Fruit fly (Drosophila melanogaster) whole organism, embryonic: ENCODE results near the gene CG33158.

Experiments
- Awh ChIP-seq: fragments of 200-800 bp; sonication (Bioruptor generic); IDR thresholded peaks from 2 replicates; pipeline ENCODE4, ENCODE4 v1.3.6; 2022; ENCODE audit warnings: missing biosample characterization, missing genetic modification characterization
- Bgb ChIP-seq: fragments of 200-800 bp; sonication (Bioruptor generic); IDR thresholded peaks from 2 replicates; pipeline ENCODE4 v1.3.6; 2022; ENCODE audit warnings: missing biosample characterization, missing genetic modification characterization; ENCODE audit not compliant: partially characterized antibody
- Blimp-1 ChIP-seq: fragments of 200-800 bp; sonication (Bioruptor generic); optimal IDR thresholded peaks from 3 replicates; lab custom pipeline; 2018; ENCODE audit warnings: missing biosample characterization, missing genetic modification characterization, mild to moderate bottlenecking, moderate library complexity, missing genetic modification reagents
- CG10565 ChIP-seq: fragments of 200-800 bp; sonication (Bioruptor generic); optimal IDR thresholded peaks from 3 replicates; lab custom pipeline; 2016; ENCODE audit warnings: missing biosample characterization, mild to moderate bottlenecking, missing genetic modification characterization
- CG11723 ChIP-seq: fragments of 200-800 bp; sonication (Bioruptor generic); optimal IDR thresholded peaks from 2 replicates; lab custom pipeline; 2017; ENCODE audit warnings: missing biosample characterization, mild to moderate bottlenecking, missing genetic modification characterization
- CG1233 ChIP-seq: fragments of 200-800 bp; sonication (Bioruptor generic); optimal IDR thresholded peaks from 4 replicates; lab custom pipeline; 2018; ENCODE audit warnings: missing biosample characterization, mild to moderate bottlenecking, missing genetic modification characterization
- CG12769 ChIP-seq: fragments of 200-800 bp; sonication (Bioruptor generic); optimal IDR thresholded peaks from 2 replicates; lab custom pipeline; 2019; ENCODE audit warnings: missing biosample characterization, mild to moderate bottlenecking, missing genetic modification characterization, moderate library complexity
- CG13296 ChIP-seq: fragments of 200-800 bp; sonication (Bioruptor generic); optimal IDR thresholded peaks from 3 replicates; lab custom pipeline; 2018; ENCODE audit warnings: missing biosample characterization, mild to moderate bottlenecking, missing genetic modification characterization
- CG14441 ChIP-seq: fragments of 200-800 bp; sonication (Bioruptor generic); IDR thresholded peaks from 2 replicates; pipeline ENCODE4 v1.3.6; 2022; ENCODE audit warnings: missing biosample characterization, missing genetic modification characterization
- CG14965 ChIP-seq: fragments of 200-800 bp; sonication (Bioruptor generic); optimal IDR thresholded peaks from 2 replicates; lab custom pipeline; 2016; ENCODE audit warnings: missing biosample characterization, missing genetic modification characterization, borderline replicate concordance
- CG16863 ChIP-seq: fragments of 200-800 bp; sonication (Bioruptor generic); optimal IDR thresholded peaks from 3 replicates; lab custom pipeline; 2016; ENCODE audit warnings: missing biosample characterization, missing genetic modification characterization
- CG18599 ChIP-seq: fragments of 200-800 bp; sonication (Bioruptor generic); optimal IDR thresholded peaks from 3 replicates; lab custom pipeline; 2017; ENCODE audit warnings: missing biosample characterization, missing genetic modification characterization, mild to moderate bottlenecking, moderate library complexity, missing genetic modification reagents
- CG30020 ChIP-seq: fragments of 200-800 bp; optimal IDR thresholded peaks from 2 replicates; lab custom pipeline; 2019; ENCODE audit warnings: missing biosample characterization, mild to moderate bottlenecking, missing genetic modification characterization, moderate library complexity
- CG3065 ChIP-seq: fragments of 200-800 bp; sonication (Bioruptor generic); optimal IDR thresholded peaks from 2 replicates; lab custom pipeline; 2016; ENCODE audit warnings: missing biosample characterization, missing genetic modification characterization
- CG4854 ChIP-seq: fragments of 200-800 bp; sonication (Bioruptor generic); optimal IDR thresholded peaks from 2 replicates; lab custom pipeline; 2016; ENCODE audit warnings: missing biosample characterization, missing genetic modification characterization, inconsistent platforms
- CG5953 ChIP-seq: fragments of 200-800 bp; sonication (Bioruptor generic); IDR thresholded peaks from 2 replicates; pipeline ENCODE4 v1.3.6; 2022; ENCODE audit warnings: missing biosample characterization, missing genetic modification characterization
- CG6689 ChIP-seq: fragments of 200-800 bp; sonication (Bioruptor generic); IDR thresholded peaks from 2 replicates; pipeline ENCODE4 v1.3.6; 2022; ENCODE audit warnings: missing biosample characterization, missing genetic modification characterization
- CG6791 ChIP-seq: fragments of 200-800 bp; sonication (Bioruptor generic); IDR thresholded peaks from 3 replicates; pipeline ENCODE4 v1.3.6; 2022; ENCODE audit warnings: missing biosample characterization, missing genetic modification characterization; ENCODE audit not compliant: partially characterized antibody
- CG9727 ChIP-seq: fragments of 200-800 bp; sonication (Bioruptor generic); optimal IDR thresholded peaks from 3 replicates; lab custom pipeline; 2017; ENCODE audit warnings: missing biosample characterization, mild to moderate bottlenecking, missing genetic modification characterization
- CHES-1-like ChIP-seq: fragments of 200-800 bp; sonication (Bioruptor generic); optimal IDR thresholded peaks from 2 replicates; lab custom pipeline; 2016; ENCODE audit warnings: missing biosample characterization, missing genetic modification characterization
- Dip2 ChIP-seq: fragments of 200-800 bp; sonication (Bioruptor generic); IDR thresholded peaks from 2 replicates; pipeline ENCODE4 v1.3.6; 2022; ENCODE audit warnings: missing biosample characterization, missing genetic modification characterization
- Dll ChIP-seq: fragments of 200-800 bp; sonication (Bioruptor generic); IDR thresholded peaks from 4 replicates; pipeline ENCODE4 v1.3.6; 2022; ENCODE audit warnings: missing biosample characterization, missing genetic modification characterization; ENCODE audit not compliant: partially characterized antibody
- Fer3 ChIP-seq: fragments of 200-800 bp; sonication (Bioruptor generic); optimal IDR thresholded peaks from 2 replicates; lab custom pipeline; 2018; ENCODE audit warnings: missing biosample characterization, mild to moderate bottlenecking, missing genetic modification characterization, moderate library complexity
- HLHmδ ChIP-seq: fragments of 200-800 bp; sonication (Bioruptor generic); optimal IDR thresholded peaks from 2 replicates; lab custom pipeline; 2018; ENCODE audit warnings: missing biosample characterization, mild to moderate bottlenecking, missing genetic modification characterization, moderate library complexity
- Hey ChIP-seq: fragments of 200-800 bp; sonication (Bioruptor generic); optimal IDR thresholded peaks from 3 replicates; lab custom pipeline; 2018; ENCODE audit warnings: missing biosample characterization, mild to moderate bottlenecking, missing genetic modification characterization
- NK7.1 ChIP-seq: fragments of 200-800 bp; sonication (Bioruptor generic); optimal IDR thresholded peaks from 3 replicates; lab custom pipeline; 2016; ENCODE audit warnings: missing biosample characterization, missing genetic modification characterization
- Neu2 ChIP-seq: fragments of 200-800 bp; sonication (Bioruptor generic); optimal IDR thresholded peaks from 3 replicates; lab custom pipeline; 2016; ENCODE audit warnings: missing biosample characterization, missing genetic modification characterization, borderline replicate concordance
- Ravus ChIP-seq: fragments of 200-800 bp; sonication (Bioruptor generic); IDR thresholded peaks from 2 replicates; pipeline ENCODE4 v1.3.6; 2022; ENCODE audit warnings: missing biosample characterization, missing genetic modification characterization
- Spps ChIP-seq: fragments of 200-800 bp; sonication (Bioruptor generic); optimal IDR thresholded peaks from 2 replicates; lab custom pipeline; 2018; ENCODE audit warnings: missing biosample characterization, mild to moderate bottlenecking, missing genetic modification characterization
- Ssrp ChIP-seq: fragments of 200-800 bp; sonication (Bioruptor generic); optimal IDR thresholded peaks from 2 replicates; lab custom pipeline; 2018; ENCODE audit warnings: missing biosample characterization, mild to moderate bottlenecking, missing genetic modification characterization, moderate library complexity
- Trl ChIP-seq, 3 experiments: fragments of >200 bp in 2 of 3; fragments of 200-800 bp in 1 of 3; sonication (Bioruptor generic) in 1 of 3; optimal IDR thresholded peaks; 2 replicates in 1 of 3; 3 replicates in 2 of 3; lab custom pipeline; 2016 to 2017; ENCODE audit warnings: missing biosample characterization in 1 of 3, missing genetic modification characterization in 1 of 3
- al ChIP-seq: fragments of 200-800 bp; sonication (Bioruptor generic); IDR thresholded peaks from 2 replicates; pipeline ENCODE4 v1.3.6; 2022; ENCODE audit warnings: missing biosample characterization, missing genetic modification characterization
- chm ChIP-seq: fragments of 200-800 bp; sonication (Bioruptor generic); IDR thresholded peaks from 2 replicates; pipeline ENCODE4 v1.3.6; 2022; ENCODE audit warnings: missing biosample characterization, missing genetic modification characterization
- en ChIP-seq: fragments of 200-800 bp; sonication (Bioruptor generic); optimal IDR thresholded peaks from 2 replicates; lab custom pipeline; 2016; ENCODE audit warnings: missing biosample characterization, missing genetic modification characterization
- fd3F ChIP-seq: fragments of 200-800 bp; sonication (Bioruptor generic); optimal IDR thresholded peaks from 2 replicates; lab custom pipeline; 2018; ENCODE audit warnings: missing biosample characterization, mild to moderate bottlenecking, missing genetic modification characterization, moderate library complexity
- fd64A ChIP-seq: fragments of 200-800 bp; sonication (Bioruptor generic); optimal IDR thresholded peaks from 3 replicates; lab custom pipeline; 2018; ENCODE audit warnings: missing biosample characterization, mild to moderate bottlenecking, missing genetic modification characterization
- fru ChIP-seq: fragments of >200 bp; optimal IDR thresholded peaks from 2 replicates; lab custom pipeline; 2017
- grau ChIP-seq: fragments of 200-800 bp; optimal IDR thresholded peaks from 3 replicates; lab custom pipeline; 2019; ENCODE audit warnings: missing biosample characterization, mild to moderate bottlenecking, missing genetic modification characterization, moderate library complexity
- gro ChIP-seq: fragments of 200-800 bp; sonication (Bioruptor generic); optimal IDR thresholded peaks from 2 replicates; lab custom pipeline; 2016; ENCODE audit warnings: missing biosample characterization, missing genetic modification characterization
- lov ChIP-seq, 2 experiments: fragments of 200-800 bp in 1 of 2; fragments of >200 bp in 1 of 2; sonication (Bioruptor generic) in 1 of 2; IDR thresholded peaks in 1 of 2; optimal IDR thresholded peaks in 1 of 2; 2 replicates in 1 of 2; 3 replicates in 1 of 2; pipeline versions ENCODE4 v1.3.6 to Lab custom; 2017 to 2022; ENCODE audit warnings: missing biosample characterization in 1 of 2, missing genetic modification characterization in 1 of 2
- luna ChIP-seq: fragments of 200-800 bp; sonication (Bioruptor generic); optimal IDR thresholded peaks from 2 replicates; lab custom pipeline; 2016; ENCODE audit warnings: missing biosample characterization, missing genetic modification characterization
- p53 ChIP-seq: fragments of 200-800 bp; sonication (Bioruptor generic); optimal IDR thresholded peaks from 2 replicates; lab custom pipeline; 2016; ENCODE audit warnings: missing biosample characterization, missing genetic modification characterization
- pho ChIP-seq: fragments of 200-800 bp; sonication (Bioruptor generic); optimal IDR thresholded peaks from 2 replicates; lab custom pipeline; 2016; ENCODE audit warnings: missing biosample characterization, missing genetic modification characterization
- pros ChIP-seq: fragments of 200-800 bp; sonication (Bioruptor generic); optimal IDR thresholded peaks from 3 replicates; lab custom pipeline; 2019; ENCODE audit warnings: missing biosample characterization, mild to moderate bottlenecking, missing genetic modification characterization, moderate library complexity
- psq ChIP-seq: fragments of 200-800 bp; sonication (Bioruptor generic); optimal IDR thresholded peaks from 2 replicates; lab custom pipeline; 2017; ENCODE audit warnings: missing biosample characterization, missing genetic modification characterization
- sd ChIP-seq: fragments of 200-800 bp; sonication (Bioruptor generic); optimal IDR thresholded peaks from 3 replicates; lab custom pipeline; 2018; ENCODE audit warnings: missing biosample characterization, mild to moderate bottlenecking, missing genetic modification characterization, moderate library complexity
- ssp ChIP-seq: fragments of 200-800 bp; sonication (Bioruptor generic); IDR thresholded peaks from 2 replicates; pipeline ENCODE4 v1.3.6; 2022; ENCODE audit warnings: missing biosample characterization, missing genetic modification characterization
- wek ChIP-seq: fragments of 200-800 bp; sonication (Bioruptor generic); optimal IDR thresholded peaks from 3 replicates; lab custom pipeline; 2018; ENCODE audit warnings: missing biosample characterization, mild to moderate bottlenecking, missing genetic modification characterization, moderate library complexity
- zfh1 ChIP-seq: fragments of 200-800 bp; sonication (Bioruptor generic); IDR thresholded peaks from 3 replicates; pipeline ENCODE4 v1.3.6; 2022; ENCODE audit warnings: missing biosample characterization, missing genetic modification characterization
- zfh2 ChIP-seq: fragments of 200-800 bp; sonication (Bioruptor generic); optimal IDR thresholded peaks from 2 replicates; lab custom pipeline; 2016; ENCODE audit warnings: missing biosample characterization, missing genetic modification characterization

CG33158 gene

DNA sequence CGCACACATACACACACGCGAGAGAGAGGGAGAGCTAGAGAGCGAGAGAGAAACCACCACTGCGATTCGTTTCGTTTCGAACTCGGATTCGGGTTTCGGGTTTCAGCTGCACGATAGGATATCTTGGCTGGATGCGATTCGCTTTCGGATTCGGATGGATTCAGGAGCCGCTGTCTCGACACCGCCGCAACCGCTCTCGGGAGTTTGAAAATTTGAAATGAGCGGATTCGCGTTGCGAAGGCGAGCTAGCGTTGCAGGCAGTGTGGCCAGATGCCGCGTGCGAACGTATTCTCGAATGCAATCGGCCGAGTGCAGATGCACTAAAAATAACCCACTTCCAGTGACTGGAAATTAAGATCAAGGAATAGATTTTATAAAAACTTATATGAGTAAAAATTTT lies 7.8 kb upstream of the CG33158 start, which contains the start of gene fax (continued):
- no peak for TF ChIP-seq al (GFP tag; lab: Robert Waterston, UW)
- TF ChIP-seq Ssrp (tag; lab: Kevin White, UChicago): no peak
- TF ChIP-seq wek (GFP tag; lab: Kevin White, UChicago): no peak
- TF ChIP-seq sd (tag; lab: Kevin White, UChicago): peak; percentile 23
- peak; percentile 78 for TF ChIP-seq chm (GFP tag; lab: Robert Waterston, UW)
- peak; percentile 29 for TF ChIP-seq grau (tag; lab: Kevin White, UChicago)
- TF ChIP-seq p53: no peak
- TF ChIP-seq lov (optimal IDR thresholded peaks at IDR 0.05; lab: Kevin White, UChicago): no peak
- TF ChIP-seq lov (GFP tag; IDR thresholded peaks at IDR 0.05; lab: Robert Waterston, UW): no peak; the same call in 2 of the 3 replicates
- TF ChIP-seq CG5953 (GFP tag; lab: Robert Waterston, UW): no peak
- TF ChIP-seq CG9727 (GFP tag; lab: Kevin White, UChicago): peak; percentile 15
- no peak for TF ChIP-seq CG3065 (GFP tag; lab: Kevin White, UChicago)
- TF ChIP-seq Bgb (GFP tag; lab: Robert Waterston, UW): peak; percentile 56; the same call in 1 of the 2 replicates
- TF ChIP-seq fd64A (GFP tag; lab: Kevin White, UChicago): no peak
- TF ChIP-seq Dll (GFP tag; lab: Robert Waterston, UW): peak; percentile 23; the same call in 2 of the 4 replicates
- TF ChIP-seq CG1233 (GFP tag; lab: Kevin White, UChicago): peak; percentile 0
- no peak for TF ChIP-seq Hey
- peak; percentile 13; the same call in 1 of the 3 replicates for TF ChIP-seq zfh1 (GFP tag; lab: Robert Waterston, UW)
- TF ChIP-seq Fer3 (tag; lab: Kevin White, UChicago): no peak
- TF ChIP-seq CG16863 (GFP tag; lab: Kevin White, UChicago): no peak
- TF ChIP-seq Dip2 (GFP tag; lab: Robert Waterston, UW): no peak
- no peak for TF ChIP-seq Spps
- peak; percentile 4 for TF ChIP-seq CG30020 (tag; lab: Kevin White, UChicago)
- TF ChIP-seq fd3F (GFP tag; lab: Kevin White, UChicago): no peak
- TF ChIP-seq CHES-1-like (GFP tag; lab: Kevin White, UChicago): no peak
- TF ChIP-seq NK7.1 (GFP tag; lab: Kevin White, UChicago): no peak
- TF ChIP-seq CG12769: no peak
- no peak for TF ChIP-seq Awh
- no peak for TF ChIP-seq fru (lab: Kevin White, UChicago)
- no peak for TF ChIP-seq luna (GFP tag; lab: Kevin White, UChicago)
- TF ChIP-seq psq: no peak
- TF ChIP-seq CG14965 (GFP tag; lab: Kevin White, UChicago): no peak
- TF ChIP-seq Blimp-1 (GFP tag; lab: Kevin White, UChicago): peak; percentile 33
- TF ChIP-seq en: no peak
- no peak for TF ChIP-seq Ravus (GFP tag; lab: Robert Waterston, UW)
- TF ChIP-seq CG4854 (GFP tag; lab: Kevin White, UChicago): peak; percentile 9
- TF ChIP-seq Trl (optimal IDR thresholded peaks at IDR 0.05; lab: Kevin White, UChicago): peak; percentile 83 to 84
- peak; percentile 17 for TF ChIP-seq Trl (GFP tag; optimal IDR thresholded peaks at IDR 0.05; lab: Kevin White, UChicago)
- no peak for TF ChIP-seq pho (GFP tag; lab: Kevin White, UChicago)
- peak; percentile 48 for TF ChIP-seq CG18599
- no peak for TF ChIP-seq Neu2 (GFP tag; lab: Kevin White, UChicago)
- TF ChIP-seq pros (GFP tag; lab: Kevin White, UChicago): peak; percentile 66
- peak; percentile 91 for TF ChIP-seq HLHmδ (GFP tag; lab: Kevin White, UChicago)
- TF ChIP-seq zfh2: no peak
- TF ChIP-seq CG14441 (GFP tag; lab: Robert Waterston, UW): no peak
- TF ChIP-seq CG13296 (GFP tag; lab: Kevin White, UChicago): peak; percentile 48
- TF ChIP-seq CG11723 (GFP tag; lab: Kevin White, UChicago): peak; percentile 34
- TF ChIP-seq CG10565: no peak
- TF ChIP-seq CG6689 (GFP tag; lab: Robert Waterston, UW): no peak
- no peak for TF ChIP-seq ssp (GFP tag; lab: Robert Waterston, UW)
- peak; percentile 54; the same call in 1 of the 3 replicates for TF ChIP-seq CG6791 (GFP tag; lab: Robert Waterston, UW)
- TF ChIP-seq gro: peak; percentile 44
